Worm (Caenorhabditis elegans): Measurements from ENCODE around the gene spe-39.

DNA sequence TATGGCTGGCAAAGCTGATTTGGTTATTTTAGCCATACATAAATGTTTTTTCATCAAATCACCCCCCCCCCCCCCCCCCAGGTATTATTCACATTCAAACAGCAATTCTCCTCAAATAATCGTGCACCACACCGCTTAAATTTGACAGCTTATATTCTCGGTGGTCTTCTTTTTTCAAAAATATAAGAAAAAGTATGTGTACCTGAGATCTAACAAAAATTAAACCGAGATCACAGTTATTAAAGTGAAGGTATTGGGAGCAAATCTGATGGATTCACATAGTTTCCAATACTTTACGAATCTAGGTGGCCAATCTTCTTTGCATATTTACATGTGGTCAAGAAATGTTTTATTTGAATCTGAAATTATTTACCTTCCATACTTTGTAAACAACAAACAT lies 5.1 kb upstream of the spe-39 start, which contains the start of gene ZC404.15:
- TF ChIP-seq hmbx-1 (tag; optimal IDR thresholded peaks at IDR 0.05): no peak
- no peak for TF ChIP-seq hnd-1 (tag; optimal IDR thresholded peaks at IDR 0.05)
- TF ChIP-seq ama-1 (optimal IDR thresholded peaks at IDR 0.05): no peak
- no peak for TF ChIP-seq tbx-37 (GFP tag; conservative IDR thresholded peaks at IDR 0.05)
- no peak for TF ChIP-seq aly-1 (tag; optimal IDR thresholded peaks at IDR 0.05)
- no peak for TF ChIP-seq pes-1 (GFP tag; IDR thresholded peaks at IDR 0.05)
- TF ChIP-seq scrt-1 (GFP tag; IDR thresholded peaks at IDR 0.05): no peak
- TF ChIP-seq hmg-4 (GFP tag; optimal IDR thresholded peaks at IDR 0.05): no peak
- no peak for TF ChIP-seq sea-1 (GFP tag; conservative IDR thresholded peaks at IDR 0.05)

Measured in whole organism, early embryonic.